Fruit fly (Drosophila melanogaster) whole organism, adult: ENCODE data around the gene CG17721.

Source experiments
- Mnt ChIP-seq: fragments of 200-800 bp; sonication (Bioruptor generic); optimal IDR thresholded peaks from 2 replicates; lab custom pipeline; 2016; ENCODE audit warnings: missing biosample characterization, mild to moderate bottlenecking, missing genetic modification characterization
- bab1 ChIP-seq: fragments of 200-800 bp; sonication (Bioruptor generic); optimal IDR thresholded peaks from 3 replicates; lab custom pipeline; 2019; ENCODE audit warnings: missing biosample characterization, mild to moderate bottlenecking, missing genetic modification characterization, moderate library complexity
- cic ChIP-seq: fragments of 200-800 bp; sonication (Bioruptor generic); optimal IDR thresholded peaks from 2 replicates; lab custom pipeline; 2017; ENCODE audit warnings: missing biosample characterization, mild to moderate bottlenecking, missing genetic modification characterization, moderate library complexity
- kay ChIP-seq: fragments of 200-800 bp; sonication (Bioruptor generic); peaks from one replicate; lab custom pipeline; 2016; ENCODE audit warnings: missing biosample characterization, missing genetic modification characterization, borderline replicate concordance
- ovo ChIP-seq: fragments of 200-800 bp; sonication (Bioruptor generic); optimal IDR thresholded peaks from 2 replicates; lab custom pipeline; 2016; ENCODE audit warnings: missing biosample characterization, missing genetic modification characterization

DNA sequence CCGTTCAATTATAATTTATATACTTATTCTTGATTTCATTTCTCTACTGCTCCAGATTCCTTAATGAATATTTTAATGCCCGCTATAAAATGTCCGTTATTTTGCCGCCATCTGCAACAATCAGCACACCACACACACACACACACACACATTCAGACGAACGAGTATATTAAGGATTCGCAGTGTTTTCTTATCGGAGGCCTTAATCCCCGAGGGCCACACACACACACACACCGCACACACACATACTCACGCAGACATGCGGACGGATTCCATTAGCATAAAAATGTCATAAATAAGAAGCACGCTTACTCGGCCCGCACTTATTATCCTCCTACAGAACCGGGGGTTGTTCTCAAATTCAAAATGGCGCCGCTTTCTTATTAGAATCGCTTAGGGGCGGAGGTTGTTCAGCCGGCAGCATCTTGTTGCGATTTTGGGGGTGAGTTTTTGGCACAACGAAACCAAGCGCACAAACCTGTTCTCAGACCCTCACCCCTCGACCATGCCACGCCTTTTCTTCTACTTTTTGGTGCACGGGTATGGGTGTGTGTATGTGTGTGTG, 26.1 kb downstream of the CG17721 start:
- TF ChIP-seq cic (no peak), Mnt (GFP tag; lab: Kevin White, UChicago) (no peak), kay (GFP tag; lab: Kevin White, UChicago) (no peak), bab1 (GFP tag; lab: Kevin White, UChicago) (no peak), ovo (GFP tag; lab: Kevin White, UChicago) (no peak)
